Fruit fly (Drosophila melanogaster) whole organism, prepupa: ENCODE measurements around the gene CG9921.

ENCODE experiments used
- CG11762 ChIP-seq: fragments of 200-800 bp; sonication (Bioruptor generic); optimal IDR thresholded peaks from 3 replicates; lab custom pipeline; 2016; ENCODE audit warnings: missing biosample characterization, missing genetic modification characterization; ENCODE audit not compliant: insufficient read depth
- CG16779 ChIP-seq: fragments of 200-800 bp; sonication (Bioruptor generic); optimal IDR thresholded peaks from 3 replicates; lab custom pipeline; 2017; ENCODE audit warnings: missing biosample characterization, mild to moderate bottlenecking, missing genetic modification characterization
- CG4318 ChIP-seq: fragments of 200-800 bp; sonication (Bioruptor generic); optimal IDR thresholded peaks from 3 replicates; lab custom pipeline; 2017; ENCODE audit warnings: missing biosample characterization, mild to moderate bottlenecking, missing genetic modification characterization
- CG7368 ChIP-seq: fragments of 200-800 bp; sonication (Bioruptor generic); optimal IDR thresholded peaks from 3 replicates; lab custom pipeline; 2016; ENCODE audit warnings: missing biosample characterization, missing genetic modification characterization
- Ets96B ChIP-seq: fragments of 200-800 bp; optimal IDR thresholded peaks from 2 replicates; lab custom pipeline; 2019; ENCODE audit warnings: missing biosample characterization, mild to moderate bottlenecking, missing genetic modification characterization, moderate library complexity
- Sox14 ChIP-seq: fragments of 200-800 bp; sonication (Bioruptor generic); optimal IDR thresholded peaks from 3 replicates; lab custom pipeline; 2016; ENCODE audit warnings: missing biosample characterization, missing genetic modification characterization
- salr ChIP-seq, 2 experiments: fragments of 200-800 bp; sonication (Bioruptor generic); optimal IDR thresholded peaks; 3 replicates each; lab custom pipeline; 2016 to 2018; ENCODE audit warnings: missing biosample characterization in 2 of 2, missing genetic modification characterization in 2 of 2, mild to moderate bottlenecking in 1 of 2

DNA sequence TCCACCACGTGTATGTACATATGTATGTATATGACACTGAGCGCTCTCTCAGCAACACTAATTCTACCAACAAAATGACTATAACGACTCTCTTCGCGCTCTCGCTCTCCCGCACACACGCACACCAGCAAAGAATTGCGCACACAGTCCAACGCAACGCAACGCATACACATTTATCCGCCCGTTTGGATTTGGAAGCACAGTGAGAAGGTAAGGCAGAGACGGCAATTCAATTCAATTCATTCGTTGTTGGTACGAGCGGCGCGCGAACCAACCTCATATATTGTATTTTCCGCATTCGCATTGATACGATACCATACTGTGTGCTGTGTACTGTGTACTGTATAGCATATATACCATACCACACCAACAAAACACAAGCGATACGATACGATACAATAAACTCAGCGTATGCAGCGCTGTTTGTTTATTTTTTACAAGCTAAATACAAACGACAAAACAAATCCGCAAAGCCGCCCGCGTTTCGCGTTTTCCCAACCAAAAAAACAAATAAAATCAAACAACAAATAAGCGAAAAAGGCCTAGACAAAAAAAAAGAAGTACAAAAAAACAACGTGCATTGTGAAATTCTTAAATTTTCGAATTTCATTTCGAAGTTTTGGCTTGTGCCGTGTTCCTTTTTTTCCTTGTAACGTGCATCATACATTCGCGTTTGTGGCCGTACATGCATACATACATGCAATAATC, at the start of gene CG9921, which contains the start of gene Dsp1:
- TF ChIP-seq Sox14 (GFP tag; lab: Kevin White, UChicago) (no peak), salr (GFP tag; optimal IDR thresholded peaks at IDR 0.05; lab: Kevin White, UChicago) (no peak), CG16779 (tag; lab: Kevin White, UChicago) (no peak), CG7368 (GFP tag; lab: Kevin White, UChicago) (no peak), CG4318 (GFP tag; lab: Kevin White, UChicago) (no peak), Ets96B (tag; lab: Kevin White, UChicago) (no peak), CG11762 (GFP tag; lab: Kevin White, UChicago) (no peak)
